Fruit fly (Drosophila melanogaster) whole organism: Measurements from ENCODE around the gene CG13992.

Experiments
- Dll ChIP-seq: fragments of >200 bp; optimal IDR thresholded peaks from 2 replicates; lab custom pipeline; 2017
- EcR ChIP-seq, 2 experiments: fragments of >200 bp; optimal IDR thresholded peaks; 2 replicates each; lab custom pipeline; 2017; ENCODE audit warnings: missing biosample characterization in 2 of 2, missing genetic modification characterization in 2 of 2, missing genetic modification reagents in 2 of 2
- pan ChIP-seq: fragments of >200 bp; optimal IDR thresholded peaks from 2 replicates; lab custom pipeline; 2017

DNA sequence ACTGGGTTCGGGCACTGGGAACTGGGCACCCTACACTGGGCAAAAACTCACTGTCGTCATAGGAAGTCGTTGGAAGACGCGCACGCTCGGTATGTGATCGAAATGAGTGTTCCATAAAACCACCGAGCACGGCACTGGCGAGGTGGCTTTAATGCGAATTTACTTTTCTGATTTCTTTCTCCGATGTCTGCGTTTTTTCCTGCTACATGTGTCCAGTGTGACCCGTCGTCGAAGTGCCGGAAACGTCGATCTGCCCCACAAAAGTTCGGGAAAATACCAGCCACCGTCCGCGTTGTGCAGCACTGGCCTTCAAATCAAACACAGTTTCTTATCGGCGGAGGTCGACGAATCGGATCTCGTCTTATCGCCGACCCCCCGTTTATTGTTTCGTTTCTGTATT, 31.7 kb upstream of the CG13992 start, which contains the start of gene Kdm5:
- no peak for TF ChIP-seq EcR (GFP tag; optimal IDR thresholded peaks at IDR 0.05; lab: Kevin White, UChicago)
- TF ChIP-seq pan, result no peak
- TF ChIP-seq Dll (lab: Kevin White, UChicago), result no peak
